Worm (Caenorhabditis elegans) whole organism, L4/young adult: Measurements from ENCODE around the gene D1044.6.

Experiments
- W03F9.2 ChIP-seq: fragments of 150-350 bp; optimal IDR thresholded peaks from 2 replicates; lab custom pipeline; 2014; ENCODE audit warnings: missing biosample characterization, missing genetic modification characterization
- him-1 ChIP-seq: sonication (generic microtip); optimal IDR thresholded peaks from 2 replicates; lab custom pipeline; 2016; ENCODE audit warnings: missing genotype, missing genetic modification reagents, missing genetic modification characterization, missing compliant biosample characterization

DNA sequence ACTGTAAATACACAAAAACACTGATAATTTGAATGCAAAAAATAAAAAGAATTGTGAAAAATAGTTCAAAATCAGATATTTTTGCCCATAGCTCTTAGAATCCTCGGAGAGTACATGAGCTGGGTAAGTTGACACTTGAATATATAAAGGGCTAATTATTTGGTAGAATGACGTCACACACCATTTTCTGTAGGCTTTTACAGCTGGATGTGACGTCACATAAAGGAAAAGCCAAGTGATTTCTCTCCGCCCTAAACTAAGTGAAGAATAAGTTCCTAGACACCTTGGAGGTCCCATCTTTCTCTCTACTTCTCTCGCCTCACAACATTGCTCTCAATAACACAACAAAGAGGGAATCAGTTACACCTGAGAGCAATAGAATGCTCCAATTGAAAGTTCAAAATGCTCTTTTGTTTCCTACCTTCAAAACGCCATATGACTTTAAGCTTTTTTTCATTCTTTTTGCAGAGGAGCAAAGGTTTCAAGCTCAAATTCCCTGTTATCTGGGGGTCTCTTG, 55.8 kb downstream of the D1044.6 start, which contains the start of gene osg-1:
- TF ChIP-seq him-1 (tag; lab: Kevin White, UChicago) (no peak), W03F9.2 (tag; lab: Kevin White, UChicago) (no peak)
